Worm (Caenorhabditis elegans) whole organism, early embryonic: ENCODE data around the gene C50F7.5.

ENCODE experiments used
- aly-1 ChIP-seq: sonication (generic microtip); optimal IDR thresholded peaks from 2 replicates; lab custom pipeline; 2016; ENCODE audit warnings: missing genetic modification characterization, missing compliant biosample characterization
- ama-1 ChIP-seq: fragments of 150-350 bp; optimal IDR thresholded peaks from 2 replicates; lab custom pipeline; 2014
- ceh-36 ChIP-seq: sonication (generic microtip); optimal IDR thresholded peaks from 2 replicates; lab custom pipeline; 2016; ENCODE audit warnings: missing genetic modification characterization, inconsistent platforms, missing compliant biosample characterization
- flt-1 ChIP-seq: fragments of 200-800 bp; sonication (Bioruptor generic); IDR thresholded peaks from 2 replicates; pipeline ENCODE4 v1.3.6; 2022; ENCODE audit warnings: missing genetic modification characterization, missing compliant biosample characterization
- hmbx-1 ChIP-seq: sonication (generic microtip); optimal IDR thresholded peaks from 2 replicates; lab custom pipeline; 2016; ENCODE audit warnings: mild to moderate bottlenecking, missing genetic modification characterization, missing compliant biosample characterization
- hmg-4 ChIP-seq: fragments of 200-800 bp; sonication (Bioruptor generic); optimal IDR thresholded peaks from 2 replicates; lab custom pipeline; 2018; ENCODE audit warnings: mild to moderate bottlenecking, missing genetic modification characterization, missing compliant biosample characterization
- hnd-1 ChIP-seq: sonication (generic microtip); optimal IDR thresholded peaks from 2 replicates; lab custom pipeline; 2016; ENCODE audit warnings: missing genetic modification characterization, missing compliant biosample characterization

ce11 chrIV:7734173-7734572 lies 7.7 kb downstream of the C50F7.5 start:
- TF ChIP-seq flt-1 (no peak), ama-1 (lab: Kevin White, UChicago) (no peak), hmg-4 (GFP tag; lab: Kevin White, UChicago) (no peak), ceh-36 (no peak), aly-1 (tag; lab: Kevin White, UChicago) (no peak), hmbx-1 (tag; lab: Kevin White, UChicago) (no peak), hnd-1 (no peak)
